Worm (Caenorhabditis elegans) whole organism, L4 larva: ENCODE results near the gene irld-56.

Experiments used
- ama-1 ChIP-seq: fragments of 150-350 bp; optimal IDR thresholded peaks from 2 replicates; lab custom pipeline; 2014; ENCODE audit warnings: inconsistent platforms, mixed read lengths
- nhr-42 ChIP-seq: fragments of 200-800 bp; sonication (Bioruptor generic); IDR thresholded peaks from 2 replicates; pipeline ENCODE4 v1.3.6; 2022; ENCODE audit warnings: missing genetic modification characterization, missing compliant biosample characterization

- no peak for TF ChIP-seq ama-1
- no peak for TF ChIP-seq nhr-42 (GFP tag; lab: Robert Waterston, UW)
These were observed 18.0 kb downstream of the irld-56 start for ce11 chrIV:14001782-14002181.
